Fruit fly (Drosophila melanogaster) whole organism, embryonic: Measurements from ENCODE around the gene CG13032.

Experiments used
- Ada2b ChIP-seq: fragments of 200-800 bp; sonication (Bioruptor generic); IDR thresholded peaks from 2 replicates; pipeline ENCODE4 v1.3.6; 2022; ENCODE audit warnings: missing biosample characterization, missing genetic modification characterization
- Aef1 ChIP-seq: fragments of 200-800 bp; sonication (Bioruptor generic); IDR thresholded peaks from 3 replicates; pipeline ENCODE4 v1.3.6; 2022; ENCODE audit warnings: missing biosample characterization, missing genetic modification characterization
- Blimp-1 ChIP-seq: fragments of 200-800 bp; sonication (Bioruptor generic); optimal IDR thresholded peaks from 3 replicates; lab custom pipeline; 2018; ENCODE audit warnings: missing biosample characterization, missing genetic modification characterization, mild to moderate bottlenecking, moderate library complexity, missing genetic modification reagents
- CG10959 ChIP-seq: fragments of 200-800 bp; sonication (Bioruptor generic); IDR thresholded peaks from 2 replicates; pipeline ENCODE4 v1.3.6; 2022; ENCODE audit warnings: missing biosample characterization, missing genetic modification characterization
- CG14667 ChIP-seq: fragments of 200-800 bp; sonication (Bioruptor generic); IDR thresholded peaks from 2 replicates; pipeline ENCODE4 v1.3.6; 2022; ENCODE audit warnings: missing biosample characterization, missing genetic modification characterization
- CG15601 ChIP-seq: fragments of 200-800 bp; sonication (Bioruptor generic); optimal IDR thresholded peaks from 3 replicates; lab custom pipeline; 2019; ENCODE audit warnings: missing biosample characterization, mild to moderate bottlenecking, missing genetic modification characterization, moderate library complexity
- CG16779 ChIP-seq: fragments of 200-800 bp; sonication (Bioruptor generic); IDR thresholded peaks from 2 replicates; pipeline ENCODE4 v1.3.6; 2022; ENCODE audit warnings: missing biosample characterization, missing genetic modification characterization
- CG17385 ChIP-seq: fragments of 200-800 bp; sonication (Bioruptor generic); optimal IDR thresholded peaks from 3 replicates; lab custom pipeline; 2018; ENCODE audit warnings: missing biosample characterization, mild to moderate bottlenecking, missing genetic modification characterization
- CG18262 ChIP-seq: fragments of 200-800 bp; optimal IDR thresholded peaks from 3 replicates; lab custom pipeline; 2019; ENCODE audit warnings: missing biosample characterization, mild to moderate bottlenecking, missing genetic modification characterization, moderate library complexity
- CG2129 ChIP-seq: fragments of 200-800 bp; sonication (Bioruptor generic); IDR thresholded peaks from 2 replicates; pipeline ENCODE4 v1.3.6; 2022; ENCODE audit warnings: missing biosample characterization, missing genetic modification characterization; ENCODE audit not compliant: partially characterized antibody
- CG2875 ChIP-seq: fragments of 200-800 bp; sonication (Bioruptor generic); optimal IDR thresholded peaks from 2 replicates; lab custom pipeline; 2017; ENCODE audit warnings: missing biosample characterization, mild to moderate bottlenecking, missing genetic modification characterization, missing genetic modification reagents
- CG30431 ChIP-seq: fragments of 200-800 bp; sonication (Bioruptor generic); optimal IDR thresholded peaks from 2 replicates; lab custom pipeline; 2017; ENCODE audit warnings: missing biosample characterization, missing genetic modification characterization
- CG34376 ChIP-seq: fragments of 200-800 bp; sonication (Bioruptor generic); optimal IDR thresholded peaks from 2 replicates; lab custom pipeline; 2018; ENCODE audit warnings: missing biosample characterization, mild to moderate bottlenecking, missing genetic modification characterization
- CG4360 ChIP-seq: fragments of 200-800 bp; sonication (Bioruptor generic); IDR thresholded peaks from 2 replicates; pipeline ENCODE4 v1.3.6; 2022; ENCODE audit warnings: missing biosample characterization, missing genetic modification characterization
- CG5180 ChIP-seq: fragments of 200-800 bp; sonication (Bioruptor generic); optimal IDR thresholded peaks from 3 replicates; lab custom pipeline; 2017; ENCODE audit warnings: missing biosample characterization, missing genetic modification characterization, mild to moderate bottlenecking, moderate library complexity, missing genetic modification reagents
- CG6813 ChIP-seq: fragments of 200-800 bp; sonication (Bioruptor generic); optimal IDR thresholded peaks from 2 replicates; lab custom pipeline; 2017; ENCODE audit warnings: missing biosample characterization, missing genetic modification characterization, mild to moderate bottlenecking, moderate library complexity, missing genetic modification reagents
- CG6854 ChIP-seq: fragments of 200-800 bp; sonication (Bioruptor generic); optimal IDR thresholded peaks from 3 replicates; lab custom pipeline; 2017; ENCODE audit warnings: missing biosample characterization, mild to moderate bottlenecking, missing genetic modification characterization
- CG7357 ChIP-seq: fragments of 200-800 bp; sonication (Bioruptor generic); IDR thresholded peaks from 3 replicates; pipeline ENCODE4 v1.3.6; 2022; ENCODE audit warnings: missing biosample characterization, missing genetic modification characterization
- CG8359 ChIP-seq: fragments of 200-800 bp; sonication (Bioruptor generic); optimal IDR thresholded peaks from 2 replicates; lab custom pipeline; 2017; ENCODE audit warnings: missing biosample characterization, mild to moderate bottlenecking, missing genetic modification characterization, borderline replicate concordance
- CG8924 ChIP-seq: fragments of 200-800 bp; optimal IDR thresholded peaks from 3 replicates; lab custom pipeline; 2019; ENCODE audit warnings: missing biosample characterization, mild to moderate bottlenecking, missing genetic modification characterization, moderate library complexity
- CG8944 ChIP-seq: fragments of 200-800 bp; sonication (Bioruptor generic); optimal IDR thresholded peaks from 3 replicates; lab custom pipeline; 2016; ENCODE audit warnings: missing biosample characterization, missing genetic modification characterization
- CoRest ChIP-seq: fragments of 200-800 bp; sonication (Bioruptor generic); optimal IDR thresholded peaks from 3 replicates; lab custom pipeline; 2018; ENCODE audit warnings: missing biosample characterization, mild to moderate bottlenecking, missing genetic modification characterization, moderate library complexity
- CrebB ChIP-seq: fragments of 200-800 bp; sonication (Bioruptor generic); optimal IDR thresholded peaks from 3 replicates; lab custom pipeline; 2018; ENCODE audit warnings: missing biosample characterization, mild to moderate bottlenecking, missing genetic modification characterization
- D ChIP-seq, 2 experiments: fragments of 200-800 bp in 1 of 2; fragments of >200 bp in 1 of 2; sonication (Bioruptor generic) in 1 of 2; optimal IDR thresholded peaks; 2 replicates in 1 of 2; 3 replicates in 1 of 2; lab custom pipeline; 2017; ENCODE audit warnings: mild to moderate bottlenecking in 1 of 2, missing biosample characterization in 1 of 2, missing genetic modification characterization in 1 of 2, missing genetic modification reagents in 1 of 2
- Dad ChIP-seq: fragments of 200-800 bp; sonication (Bioruptor generic); optimal IDR thresholded peaks from 3 replicates; lab custom pipeline; 2016; ENCODE audit warnings: missing biosample characterization, missing genetic modification characterization
- Deaf1 ChIP-seq: fragments of 200-800 bp; optimal IDR thresholded peaks from 3 replicates; lab custom pipeline; 2019; ENCODE audit warnings: missing biosample characterization, mild to moderate bottlenecking, missing genetic modification characterization, moderate library complexity
- Gsc ChIP-seq: fragments of 200-800 bp; sonication (Bioruptor generic); IDR thresholded peaks from 2 replicates; pipeline ENCODE4 v1.3.6; 2022; ENCODE audit warnings: missing biosample characterization, missing genetic modification characterization
- HLH3B ChIP-seq: fragments of 200-800 bp; sonication (Bioruptor generic); IDR thresholded peaks from 2 replicates; pipeline ENCODE4 v1.3.6; 2022; ENCODE audit warnings: missing biosample characterization, missing genetic modification characterization
- Kr ChIP-seq: fragments of 200-800 bp; sonication (Bioruptor generic); optimal IDR thresholded peaks from 2 replicates; lab custom pipeline; 2017; ENCODE audit warnings: missing biosample characterization, mild to moderate bottlenecking, missing genetic modification characterization
- Xrp1 ChIP-seq: fragments of 200-800 bp; sonication (Bioruptor generic); IDR thresholded peaks from 2 replicates; pipeline ENCODE4 v1.3.6; 2022; ENCODE audit warnings: missing biosample characterization, missing genetic modification characterization
- ci ChIP-seq: fragments of 200-800 bp; sonication (Bioruptor generic); IDR thresholded peaks from 3 replicates; pipeline ENCODE4 v1.3.6; 2022; ENCODE audit warnings: missing biosample characterization, missing genetic modification characterization
- corto ChIP-seq: fragments of 200-800 bp; sonication (Bioruptor generic); optimal IDR thresholded peaks from 2 replicates; lab custom pipeline; 2016; ENCODE audit warnings: missing biosample characterization, mild to moderate bottlenecking, missing genetic modification characterization, moderate library complexity
- dmrt11E ChIP-seq: fragments of 200-800 bp; sonication (Bioruptor generic); optimal IDR thresholded peaks from 3 replicates; lab custom pipeline; 2018; ENCODE audit warnings: missing biosample characterization, mild to moderate bottlenecking, missing genetic modification characterization, moderate library complexity
- esg ChIP-seq: fragments of 200-800 bp; sonication (Bioruptor generic); conservative IDR thresholded peaks from 2 replicates; pipeline ENCODE4 v1.3.6; 2022; ENCODE audit warnings: missing biosample characterization, missing genetic modification characterization
- eve ChIP-seq, 2 experiments: fragments of >200 bp; optimal IDR thresholded peaks; 2 replicates each; lab custom pipeline; 2017; ENCODE audit warnings: missing biosample characterization in 2 of 2, missing genetic modification characterization in 2 of 2
- fd96Cb ChIP-seq: fragments of 200-800 bp; sonication (Bioruptor generic); optimal IDR thresholded peaks from 2 replicates; lab custom pipeline; 2018; ENCODE audit warnings: missing biosample characterization, mild to moderate bottlenecking, missing genetic modification characterization, moderate library complexity
- fru ChIP-seq: fragments of >200 bp; optimal IDR thresholded peaks from 2 replicates; lab custom pipeline; 2017
- gcm ChIP-seq: fragments of 200-800 bp; sonication (Bioruptor generic); optimal IDR thresholded peaks from 2 replicates; lab custom pipeline; 2019; ENCODE audit warnings: missing biosample characterization, mild to moderate bottlenecking, missing genetic modification characterization, moderate library complexity
- inv ChIP-seq: fragments of 200-800 bp; sonication (Bioruptor generic); IDR thresholded peaks from 2 replicates; pipeline ENCODE4 v1.3.6; 2022; ENCODE audit warnings: missing biosample characterization, missing genetic modification characterization; ENCODE audit not compliant: partially characterized antibody
- klu ChIP-seq: fragments of 200-800 bp; sonication (Bioruptor generic); IDR thresholded peaks from 2 replicates; pipeline ENCODE4 v1.3.6; 2022; ENCODE audit warnings: missing biosample characterization, missing genetic modification characterization
- kni ChIP-seq: fragments of 200-800 bp; sonication (Bioruptor generic); optimal IDR thresholded peaks from 3 replicates; lab custom pipeline; 2017; ENCODE audit warnings: mild to moderate bottlenecking, missing biosample characterization, missing genetic modification reagents, missing genetic modification characterization
- nerfin-1 ChIP-seq: fragments of 200-800 bp; sonication (Bioruptor generic); optimal IDR thresholded peaks from 3 replicates; lab custom pipeline; 2019; ENCODE audit warnings: missing biosample characterization, mild to moderate bottlenecking, missing genetic modification characterization, moderate library complexity
- slou ChIP-seq: fragments of 200-800 bp; sonication (Bioruptor generic); optimal IDR thresholded peaks from 3 replicates; lab custom pipeline; 2016; ENCODE audit warnings: missing biosample characterization, missing genetic modification characterization
- stc ChIP-seq: fragments of 200-800 bp; sonication (Bioruptor generic); IDR thresholded peaks from 2 replicates; pipeline ENCODE4 v1.3.6; 2022; ENCODE audit warnings: missing biosample characterization, missing genetic modification characterization
- unc-4 ChIP-seq: fragments of 200-800 bp; sonication (Bioruptor generic); IDR thresholded peaks from 2 replicates; pipeline ENCODE4 v1.3.6; 2022; ENCODE audit warnings: missing biosample characterization, missing genetic modification characterization; ENCODE audit not compliant: partially characterized antibody
- vnd ChIP-seq: fragments of 200-800 bp; sonication (Bioruptor generic); IDR thresholded peaks from 3 replicates; pipeline ENCODE4 v1.3.6; 2022; ENCODE audit warnings: missing biosample characterization, missing genetic modification characterization; ENCODE audit not compliant: partially characterized antibody
- wor ChIP-seq: fragments of 200-800 bp; sonication (Bioruptor generic); IDR thresholded peaks from 2 replicates; pipeline ENCODE4 v1.3.6; 2022; ENCODE audit warnings: missing biosample characterization, missing genetic modification characterization
- zf30C ChIP-seq: fragments of 200-800 bp; sonication (Bioruptor generic); optimal IDR thresholded peaks from 3 replicates; lab custom pipeline; 2018; ENCODE audit warnings: missing biosample characterization, mild to moderate bottlenecking, missing genetic modification characterization

The CG13032 gene

DNA sequence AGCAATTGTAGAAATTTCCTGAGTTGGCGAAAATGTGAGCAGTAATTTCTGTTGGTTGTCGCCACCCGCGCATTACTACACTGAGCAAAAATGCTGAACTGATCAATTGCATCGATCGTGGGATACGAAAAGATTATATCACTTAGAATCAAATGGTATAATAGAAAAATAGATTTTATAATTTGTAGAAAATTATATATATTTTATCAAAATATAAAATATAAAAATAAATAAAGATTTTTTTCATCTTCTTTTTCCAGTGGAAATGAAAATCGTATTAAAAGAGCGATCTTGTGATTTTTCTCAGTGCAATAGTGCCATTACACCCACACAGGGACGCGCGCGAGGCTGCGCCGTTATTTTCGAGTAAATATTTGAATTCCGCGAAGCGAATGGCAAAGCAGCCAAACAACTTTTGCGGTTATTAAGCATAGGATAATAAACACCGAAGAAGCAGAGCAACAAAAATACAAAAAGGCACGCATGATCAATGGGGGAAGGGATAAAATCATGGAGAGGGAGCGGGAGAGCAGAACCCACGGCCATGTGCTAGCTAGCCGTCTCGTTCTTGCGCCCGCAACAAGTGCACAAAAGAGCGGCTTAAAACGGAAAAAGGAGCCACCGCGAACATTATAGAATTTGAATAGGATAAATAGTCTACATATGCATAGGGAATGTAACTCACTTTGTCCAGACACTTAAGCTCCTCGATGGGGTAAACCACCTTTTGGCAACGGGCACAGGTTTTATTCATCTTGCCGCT is 36.7 kb downstream of the CG13032 start (continued):
- TF ChIP-seq CG17385 (GFP tag; lab: Kevin White, UChicago) (peak; percentile 50), Dad (GFP tag; lab: Kevin White, UChicago) (no peak), corto (GFP tag; lab: Kevin White, UChicago) (no peak), wor (no peak), eve (GFP tag; optimal IDR thresholded peaks at IDR 0.05; lab: Kevin White, UChicago) (no peak), Gsc (GFP tag; lab: Robert Waterston, UW) (no peak), nerfin-1 (tag; lab: Kevin White, UChicago) (no peak), klu (GFP tag; lab: Robert Waterston, UW) (peak; percentile 59; the same call in 1 of the 2 replicates), CG16779 (GFP tag; lab: Robert Waterston, UW) (no peak), CG14667 (GFP tag; lab: Robert Waterston, UW) (no peak), CG6813 (GFP tag; lab: Kevin White, UChicago) (peak; percentile 25), CG2129 (GFP tag; lab: Robert Waterston, UW) (no peak), D (optimal IDR thresholded peaks at IDR 0.05; lab: Kevin White, UChicago) (no peak), D (GFP tag; optimal IDR thresholded peaks at IDR 0.05; lab: Kevin White, UChicago) (peak; percentile 26), stc (GFP tag; lab: Robert Waterston, UW) (no peak; the same call in 1 of the 2 replicates), CG15601 (tag; lab: Kevin White, UChicago) (no peak), CG18262 (tag; lab: Kevin White, UChicago) (peak; percentile 58), CG6854 (no peak), HLH3B (peak; percentile 35; the same call in 1 of the 2 replicates), CG34376 (GFP tag; lab: Kevin White, UChicago) (no peak), CG10959 (GFP tag; lab: Robert Waterston, UW) (no peak), Deaf1 (tag; lab: Kevin White, UChicago) (peak; percentile 27), CG5180 (no peak), ci (0 out of 3 replicates have a peak, but pooled peaks have one; percentile 38), CG8924 (tag; lab: Kevin White, UChicago) (peak; percentile 68), fd96Cb (tag; lab: Kevin White, UChicago) (peak; percentile 45), Ada2b (GFP tag; lab: Robert Waterston, UW) (peak; percentile 43), Blimp-1 (GFP tag; lab: Kevin White, UChicago) (peak; percentile 48), esg (GFP tag; lab: Robert Waterston, UW) (peak; percentile 22; the same call in 1 of the 2 replicates), Xrp1 (GFP tag; lab: Robert Waterston, UW) (peak; percentile 70), CG4360 (GFP tag; lab: Robert Waterston, UW) (no peak; the same call in 1 of the 2 replicates), gcm (GFP tag; lab: Kevin White, UChicago) (no peak), CoRest (tag; lab: Kevin White, UChicago) (peak; percentile 32), CG2875 (GFP tag; lab: Kevin White, UChicago) (no peak), kni (GFP tag; lab: Kevin White, UChicago) (no peak), CG8944 (GFP tag; lab: Kevin White, UChicago) (no peak), CG7357 (GFP tag; lab: Robert Waterston, UW) (peak; percentile 54; the same call in 2 of the 3 replicates), zf30C (GFP tag; lab: Kevin White, UChicago) (peak; percentile 63), dmrt11E (tag; lab: Kevin White, UChicago) (peak; percentile 42), CrebB (no peak), fru (no peak), CG8359 (GFP tag; lab: Kevin White, UChicago) (no peak), vnd (GFP tag; lab: Robert Waterston, UW) (no peak), Kr (peak; percentile 0), CG30431 (GFP tag; lab: Kevin White, UChicago) (peak; percentile 1), inv (GFP tag; lab: Robert Waterston, UW) (no peak), unc-4 (no peak), Aef1 (peak; percentile 50; the same call in 2 of the 3 replicates), slou (no peak)
